Fruit fly (Drosophila melanogaster) whole organism, prepupa: ENCODE measurements around the gene spen.
A peak's percentile ranks its signal among the peaks of the same experiment; 100 is the strongest.

ENCODE experiments used
- CG10631 ChIP-seq: fragments of 200-800 bp; sonication (Bioruptor generic); optimal IDR thresholded peaks from 2 replicates; lab custom pipeline; 2016; ENCODE audit warnings: missing biosample characterization, missing genetic modification characterization
- CG10669 ChIP-seq: fragments of 200-800 bp; sonication (Bioruptor generic); optimal IDR thresholded peaks from 3 replicates; lab custom pipeline; 2018; ENCODE audit warnings: missing biosample characterization, mild to moderate bottlenecking, missing genetic modification characterization, moderate library complexity
- CG11902 ChIP-seq: fragments of 200-800 bp; sonication (Bioruptor generic); optimal IDR thresholded peaks from 3 replicates; lab custom pipeline; 2016; ENCODE audit warnings: missing biosample characterization, missing genetic modification characterization
- CG15336 ChIP-seq: fragments of 200-800 bp; sonication (Bioruptor generic); IDR thresholded peaks from 2 replicates; pipeline ENCODE4 v1.3.6; 2022; ENCODE audit warnings: missing biosample characterization, missing genetic modification characterization
- CG1621 ChIP-seq: fragments of 200-800 bp; sonication (Bioruptor generic); optimal IDR thresholded peaks from 3 replicates; lab custom pipeline; 2018; ENCODE audit warnings: missing biosample characterization, mild to moderate bottlenecking, missing genetic modification characterization
- CG16779 ChIP-seq: fragments of 200-800 bp; sonication (Bioruptor generic); optimal IDR thresholded peaks from 3 replicates; lab custom pipeline; 2017; ENCODE audit warnings: missing biosample characterization, mild to moderate bottlenecking, missing genetic modification characterization
- CG3032 ChIP-seq: fragments of 200-800 bp; optimal IDR thresholded peaks from 2 replicates; lab custom pipeline; 2019; ENCODE audit warnings: missing biosample characterization, mild to moderate bottlenecking, missing genetic modification characterization, moderate library complexity
- CG31627 ChIP-seq: fragments of 200-800 bp; sonication (Bioruptor generic); optimal IDR thresholded peaks from 3 replicates; lab custom pipeline; 2016; ENCODE audit warnings: missing biosample characterization, missing genetic modification characterization
- CG34406 ChIP-seq: fragments of 200-800 bp; sonication (Bioruptor generic); optimal IDR thresholded peaks from 3 replicates; lab custom pipeline; 2016; ENCODE audit warnings: missing biosample characterization, missing genetic modification characterization
- CG4318 ChIP-seq: fragments of 200-800 bp; sonication (Bioruptor generic); optimal IDR thresholded peaks from 3 replicates; lab custom pipeline; 2017; ENCODE audit warnings: missing biosample characterization, mild to moderate bottlenecking, missing genetic modification characterization
- CG6163 ChIP-seq: fragments of 200-800 bp; sonication (Bioruptor generic); IDR thresholded peaks from 3 replicates; pipeline ENCODE4 v1.3.6; 2022; ENCODE audit warnings: missing biosample characterization, missing genetic modification characterization
- CG6276 ChIP-seq: fragments of 200-800 bp; sonication (Bioruptor generic); optimal IDR thresholded peaks from 2 replicates; lab custom pipeline; 2017; ENCODE audit warnings: missing biosample characterization, mild to moderate bottlenecking, missing genetic modification characterization
- CG6792 ChIP-seq: fragments of 200-800 bp; sonication (Bioruptor generic); optimal IDR thresholded peaks from 3 replicates; lab custom pipeline; 2016; ENCODE audit warnings: missing biosample characterization, missing genetic modification characterization
- CG6808 ChIP-seq: fragments of 200-800 bp; sonication (Bioruptor generic); optimal IDR thresholded peaks from 3 replicates; lab custom pipeline; 2017; ENCODE audit warnings: missing biosample characterization, missing genetic modification characterization, mild to moderate bottlenecking, moderate library complexity, missing genetic modification reagents
- CG7368 ChIP-seq: fragments of 200-800 bp; sonication (Bioruptor generic); optimal IDR thresholded peaks from 3 replicates; lab custom pipeline; 2016; ENCODE audit warnings: missing biosample characterization, missing genetic modification characterization
- CG8119 ChIP-seq: fragments of 200-800 bp; sonication (Bioruptor generic); IDR thresholded peaks from 3 replicates; pipeline ENCODE4 v1.3.6; 2022; ENCODE audit warnings: missing biosample characterization, missing genetic modification characterization
- CG8319 ChIP-seq: fragments of 200-800 bp; sonication (Bioruptor generic); optimal IDR thresholded peaks from 3 replicates; lab custom pipeline; 2016; ENCODE audit warnings: missing biosample characterization, missing genetic modification characterization
- CG8632 ChIP-seq: fragments of 200-800 bp; sonication (Bioruptor generic); optimal IDR thresholded peaks from 3 replicates; lab custom pipeline; 2016; ENCODE audit warnings: missing biosample characterization, missing genetic modification characterization
- CG9139 ChIP-seq: fragments of 200-800 bp; sonication (Bioruptor generic); optimal IDR thresholded peaks from 3 replicates; lab custom pipeline; 2017; ENCODE audit warnings: missing biosample characterization, mild to moderate bottlenecking, missing genetic modification characterization
- Eip78C ChIP-seq: fragments of 200-800 bp; sonication (Bioruptor generic); peaks from one replicate; lab custom pipeline; 2016; ENCODE audit warnings: missing biosample characterization, missing genetic modification characterization
- Ets21C ChIP-seq: fragments of 200-800 bp; sonication (Bioruptor generic); optimal IDR thresholded peaks from 3 replicates; lab custom pipeline; 2016; ENCODE audit warnings: missing biosample characterization, missing genetic modification characterization
- Ets96B ChIP-seq: fragments of 200-800 bp; optimal IDR thresholded peaks from 2 replicates; lab custom pipeline; 2019; ENCODE audit warnings: missing biosample characterization, mild to moderate bottlenecking, missing genetic modification characterization, moderate library complexity
- Gug ChIP-seq: fragments of 200-800 bp; sonication (Bioruptor generic); IDR thresholded peaks from 2 replicates; pipeline ENCODE4 v1.3.6; 2022; ENCODE audit warnings: missing biosample characterization, missing genetic modification characterization
- Hr39 ChIP-seq: fragments of 200-800 bp; sonication (Bioruptor generic); optimal IDR thresholded peaks from 2 replicates; lab custom pipeline; 2016; ENCODE audit warnings: missing biosample characterization, missing genetic modification characterization
- Hr4 ChIP-seq: fragments of 200-800 bp; sonication (Bioruptor generic); optimal IDR thresholded peaks from 3 replicates; lab custom pipeline; 2016; ENCODE audit warnings: missing biosample characterization, missing genetic modification characterization
- Lpt ChIP-seq: fragments of 200-800 bp; sonication (Bioruptor generic); optimal IDR thresholded peaks from 3 replicates; lab custom pipeline; 2016; ENCODE audit warnings: missing biosample characterization, missing genetic modification characterization
- OdsH ChIP-seq: fragments of 200-800 bp; sonication (Bioruptor generic); optimal IDR thresholded peaks from 3 replicates; lab custom pipeline; 2016; ENCODE audit warnings: missing biosample characterization, missing genetic modification characterization
- Smox ChIP-seq: fragments of 200-800 bp; sonication (Bioruptor generic); optimal IDR thresholded peaks from 3 replicates; lab custom pipeline; 2016; ENCODE audit warnings: missing biosample characterization, missing genetic modification characterization
- Sox102F ChIP-seq: fragments of 200-800 bp; sonication (Bioruptor generic); optimal IDR thresholded peaks from 2 replicates; lab custom pipeline; 2016; ENCODE audit warnings: missing biosample characterization, mild to moderate bottlenecking, missing genetic modification characterization
- Sox14 ChIP-seq: fragments of 200-800 bp; sonication (Bioruptor generic); optimal IDR thresholded peaks from 3 replicates; lab custom pipeline; 2016; ENCODE audit warnings: missing biosample characterization, missing genetic modification characterization
- Sox15 ChIP-seq: fragments of 200-800 bp; sonication (Bioruptor generic); optimal IDR thresholded peaks from 3 replicates; lab custom pipeline; 2016; ENCODE audit warnings: missing biosample characterization, missing genetic modification characterization
- achi ChIP-seq: fragments of 200-800 bp; sonication (Bioruptor generic); optimal IDR thresholded peaks from 3 replicates; lab custom pipeline; 2016; ENCODE audit warnings: missing biosample characterization, missing genetic modification characterization
- acj6 ChIP-seq: fragments of 200-800 bp; sonication (Bioruptor generic); optimal IDR thresholded peaks from 3 replicates; lab custom pipeline; 2016; ENCODE audit warnings: missing biosample characterization, missing genetic modification characterization
- esn ChIP-seq: fragments of 200-800 bp; sonication (Bioruptor generic); optimal IDR thresholded peaks from 2 replicates; lab custom pipeline; 2016; ENCODE audit warnings: missing biosample characterization, mild to moderate bottlenecking, missing genetic modification characterization, moderate library complexity
- fd59A ChIP-seq: fragments of 200-800 bp; sonication (Bioruptor generic); optimal IDR thresholded peaks from 2 replicates; lab custom pipeline; 2017; ENCODE audit warnings: missing biosample characterization, mild to moderate bottlenecking, missing genetic modification characterization, missing genetic modification reagents
- fd85E ChIP-seq: fragments of 200-800 bp; sonication (Bioruptor generic); optimal IDR thresholded peaks from 3 replicates; lab custom pipeline; 2016; ENCODE audit warnings: missing biosample characterization, missing genetic modification characterization
- fkh ChIP-seq: fragments of 200-800 bp; sonication (Bioruptor generic); optimal IDR thresholded peaks from 3 replicates; lab custom pipeline; 2017; ENCODE audit warnings: missing biosample characterization, mild to moderate bottlenecking, missing genetic modification characterization, moderate library complexity
- lz ChIP-seq: fragments of 200-800 bp; sonication (Bioruptor generic); optimal IDR thresholded peaks from 3 replicates; lab custom pipeline; 2016; ENCODE audit warnings: missing biosample characterization, missing genetic modification characterization
- net ChIP-seq: fragments of 200-800 bp; sonication (Bioruptor generic); optimal IDR thresholded peaks from 3 replicates; lab custom pipeline; 2016; ENCODE audit warnings: missing biosample characterization, missing genetic modification characterization
- pdm3 ChIP-seq: fragments of 200-800 bp; sonication (Bioruptor generic); optimal IDR thresholded peaks from 3 replicates; lab custom pipeline; 2016; ENCODE audit warnings: missing biosample characterization, missing genetic modification characterization
- salr ChIP-seq, 2 experiments: fragments of 200-800 bp; sonication (Bioruptor generic); optimal IDR thresholded peaks; 3 replicates each; lab custom pipeline; 2016 to 2018; ENCODE audit warnings: missing biosample characterization in 2 of 2, missing genetic modification characterization in 2 of 2, mild to moderate bottlenecking in 1 of 2
- spab ChIP-seq: fragments of 200-800 bp; sonication (Bioruptor generic); optimal IDR thresholded peaks from 2 replicates; lab custom pipeline; 2017; ENCODE audit warnings: missing biosample characterization, mild to moderate bottlenecking, missing genetic modification characterization, missing genetic modification reagents
- svp ChIP-seq: fragments of 200-800 bp; sonication (Bioruptor generic); peaks from one replicate; lab custom pipeline; 2016; ENCODE audit warnings: missing biosample characterization, missing genetic modification characterization
- topi ChIP-seq: fragments of 200-800 bp; sonication (Bioruptor generic); optimal IDR thresholded peaks from 3 replicates; lab custom pipeline; 2016; ENCODE audit warnings: missing biosample characterization, missing genetic modification characterization
- vri ChIP-seq: fragments of 200-800 bp; sonication (Bioruptor generic); optimal IDR thresholded peaks from 3 replicates; lab custom pipeline; 2016; ENCODE audit warnings: missing biosample characterization, mild to moderate bottlenecking, missing genetic modification characterization

spen gene

dm6 chr2L:247845-248473 is 89.1 kb downstream of the spen start (continued):
- peak; percentile 51 for TF ChIP-seq pdm3 (GFP tag; lab: Kevin White, UChicago)
- TF ChIP-seq Eip78C (GFP tag; lab: Kevin White, UChicago): peak; percentile 88
- peak; percentile 75 for TF ChIP-seq acj6 (GFP tag; lab: Kevin White, UChicago)
- peak; percentile 56 for TF ChIP-seq CG3032 (tag; lab: Kevin White, UChicago)
- TF ChIP-seq CG6276 (GFP tag; lab: Kevin White, UChicago): peak; percentile 65
- peak; percentile 61 for TF ChIP-seq spab (GFP tag; lab: Kevin White, UChicago)
- peak; percentile 34 for TF ChIP-seq fd59A (GFP tag; lab: Kevin White, UChicago)
- peak; percentile 71 for TF ChIP-seq topi (GFP tag; lab: Kevin White, UChicago)
- TF ChIP-seq CG7368 (GFP tag; lab: Kevin White, UChicago): peak; percentile 40
- peak; percentile 74 for TF ChIP-seq OdsH
- peak; percentile 55 for TF ChIP-seq CG8319 (GFP tag; lab: Kevin White, UChicago)
- TF ChIP-seq fd85E (GFP tag; lab: Kevin White, UChicago): peak; percentile 38
- peak; percentile 67 for TF ChIP-seq CG34406
- TF ChIP-seq achi (GFP tag; lab: Kevin White, UChicago): peak; percentile 82
- peak; percentile 71 for TF ChIP-seq svp (GFP tag; lab: Kevin White, UChicago)
- TF ChIP-seq CG4318 (GFP tag; lab: Kevin White, UChicago): peak; percentile 78
- TF ChIP-seq CG15336: peak; percentile 70
- TF ChIP-seq vri (GFP tag; lab: Kevin White, UChicago): peak; percentile 28
- TF ChIP-seq CG8119: peak; percentile 68
- no peak for TF ChIP-seq Ets21C
- peak in 1 of 2 experiments; percentile 79 for TF ChIP-seq salr (GFP tag; optimal IDR thresholded peaks at IDR 0.05; lab: Kevin White, UChicago)
- 0 out of 3 replicates have a peak, but pooled peaks have one; percentile 11 for TF ChIP-seq CG6163
- no peak for TF ChIP-seq CG9139 (GFP tag; lab: Kevin White, UChicago)
- peak; percentile 65 for TF ChIP-seq CG8632 (GFP tag; lab: Kevin White, UChicago)
- peak; percentile 69 for TF ChIP-seq CG10669 (GFP tag; lab: Kevin White, UChicago)
- peak; percentile 25 for TF ChIP-seq CG16779
- peak; percentile 42 for TF ChIP-seq CG6808 (GFP tag; lab: Kevin White, UChicago)
- peak; percentile 58 for TF ChIP-seq Hr39
- TF ChIP-seq esn (GFP tag; lab: Kevin White, UChicago): peak; percentile 82
- TF ChIP-seq CG6792 (GFP tag; lab: Kevin White, UChicago): peak; percentile 73
- peak; percentile 67 for TF ChIP-seq Ets96B
- TF ChIP-seq lz (GFP tag; lab: Kevin White, UChicago): peak; percentile 55
- TF ChIP-seq CG31627 (GFP tag; lab: Kevin White, UChicago): peak; percentile 51

- peak; percentile 12 for TF ChIP-seq Eip78C (GFP tag; lab: Kevin White, UChicago)
- no peak for TF ChIP-seq CG10631 (GFP tag; lab: Kevin White, UChicago)
These were observed 89.8 kb downstream of the spen start for dm6 chr2L:248592-248991.

- TF ChIP-seq CG3032 (tag; lab: Kevin White, UChicago): peak; percentile 26
- peak; percentile 57 for TF ChIP-seq CG10669 (GFP tag; lab: Kevin White, UChicago)
- no peak for TF ChIP-seq Sox15 (GFP tag; lab: Kevin White, UChicago)
- peak; percentile 34 to 85 for TF ChIP-seq salr (GFP tag; optimal IDR thresholded peaks at IDR 0.05; lab: Kevin White, UChicago)
- peak; percentile 61 for TF ChIP-seq acj6 (GFP tag; lab: Kevin White, UChicago)
- TF ChIP-seq CG9139 (GFP tag; lab: Kevin White, UChicago): peak; percentile 26
- peak; percentile 10 for TF ChIP-seq CG34406
- TF ChIP-seq CG31627 (GFP tag; lab: Kevin White, UChicago): peak; percentile 36
- peak; percentile 75 for TF ChIP-seq pdm3 (GFP tag; lab: Kevin White, UChicago)
- peak; percentile 85 for TF ChIP-seq Hr4 (GFP tag; lab: Kevin White, UChicago)
- TF ChIP-seq CG1621 (tag; lab: Kevin White, UChicago): peak; percentile 9
- TF ChIP-seq CG8119: peak; percentile 71
- TF ChIP-seq Gug (GFP tag; lab: Robert Waterston, UW): peak; percentile 64
- peak; percentile 4 for TF ChIP-seq lz (GFP tag; lab: Kevin White, UChicago)
- TF ChIP-seq fkh: peak; percentile 65
- TF ChIP-seq Sox14: peak; percentile 42
- TF ChIP-seq Sox102F: no peak
- TF ChIP-seq Eip78C (GFP tag; lab: Kevin White, UChicago): peak; percentile 91
- TF ChIP-seq net (GFP tag; lab: Kevin White, UChicago): peak; percentile 63
- no peak for TF ChIP-seq CG11902 (GFP tag; lab: Kevin White, UChicago)
- TF ChIP-seq Smox: no peak
- peak; percentile 74 for TF ChIP-seq CG4318 (GFP tag; lab: Kevin White, UChicago)
- peak; percentile 25 for TF ChIP-seq Lpt (GFP tag; lab: Kevin White, UChicago)
These were observed 90.4 kb downstream of the spen start for dm6 chr2L:249048-249825.
